Worm (Caenorhabditis elegans) whole organism, early embryonic: ENCODE data around the gene gcy-4.

ENCODE experiments used
- B0310.2 ChIP-seq: sonication (generic microtip); optimal IDR thresholded peaks from 2 replicates; lab custom pipeline; 2016; ENCODE audit warnings: mild to moderate bottlenecking, missing genetic modification characterization, missing compliant biosample characterization
- F13C5.2 ChIP-seq: sonication (generic microtip); optimal IDR thresholded peaks from 2 replicates; lab custom pipeline; 2017; ENCODE audit warnings: mild to moderate bottlenecking, missing genetic modification characterization, inconsistent platforms, missing compliant biosample characterization
- aly-1 ChIP-seq: sonication (generic microtip); optimal IDR thresholded peaks from 2 replicates; lab custom pipeline; 2016; ENCODE audit warnings: missing genetic modification characterization, missing compliant biosample characterization
- ama-1 ChIP-seq: fragments of 150-350 bp; optimal IDR thresholded peaks from 2 replicates; lab custom pipeline; 2014
- ceh-13 ChIP-seq: fragments of 200-800 bp; sonication (Bioruptor generic); optimal IDR thresholded peaks from 2 replicates; lab custom pipeline; 2018; ENCODE audit warnings: mild to moderate bottlenecking, missing genetic modification characterization, missing compliant biosample characterization
- ceh-36 ChIP-seq: sonication (generic microtip); optimal IDR thresholded peaks from 2 replicates; lab custom pipeline; 2016; ENCODE audit warnings: missing genetic modification characterization, inconsistent platforms, missing compliant biosample characterization
- ets-7 ChIP-seq: sonication (generic microtip); optimal IDR thresholded peaks from 2 replicates; lab custom pipeline; 2016; ENCODE audit warnings: missing genotype, missing genetic modification characterization, missing compliant biosample characterization
- flt-1 ChIP-seq: fragments of 200-800 bp; sonication (Bioruptor generic); IDR thresholded peaks from 2 replicates; pipeline ENCODE4 v1.3.6; 2022; ENCODE audit warnings: missing genetic modification characterization, missing compliant biosample characterization
- hmbx-1 ChIP-seq: sonication (generic microtip); optimal IDR thresholded peaks from 2 replicates; lab custom pipeline; 2016; ENCODE audit warnings: mild to moderate bottlenecking, missing genetic modification characterization, missing compliant biosample characterization
- hmg-4 ChIP-seq: fragments of 200-800 bp; sonication (Bioruptor generic); optimal IDR thresholded peaks from 2 replicates; lab custom pipeline; 2018; ENCODE audit warnings: mild to moderate bottlenecking, missing genetic modification characterization, missing compliant biosample characterization
- hnd-1 ChIP-seq: sonication (generic microtip); optimal IDR thresholded peaks from 2 replicates; lab custom pipeline; 2016; ENCODE audit warnings: missing genetic modification characterization, missing compliant biosample characterization
- pes-1 ChIP-seq: fragments of 200-800 bp; sonication (Bioruptor generic); IDR thresholded peaks from 2 replicates; pipeline ENCODE4 v1.3.6; 2022; ENCODE audit warnings: missing genetic modification reagents, missing genetic modification characterization, missing compliant biosample characterization
- scrt-1 ChIP-seq: fragments of 200-800 bp; sonication (Bioruptor generic); IDR thresholded peaks from 2 replicates; pipeline ENCODE4 v1.3.6; 2022; ENCODE audit warnings: missing genetic modification characterization, missing compliant biosample characterization
- sea-1 ChIP-seq: fragments of 200-800 bp; sonication (Bioruptor generic); conservative IDR thresholded peaks from 2 replicates; pipeline ENCODE4 v1.3.6; 2022; ENCODE audit warnings: missing genetic modification characterization, missing compliant biosample characterization
- tbx-11 ChIP-seq: fragments of 200-800 bp; sonication (Bioruptor generic); IDR thresholded peaks from 2 replicates; pipeline ENCODE4 v1.3.6; 2022; ENCODE audit warnings: missing genetic modification characterization, missing compliant biosample characterization
- tbx-37 ChIP-seq: fragments of 200-800 bp; sonication (Bioruptor generic); conservative IDR thresholded peaks from 2 replicates; pipeline ENCODE4 v1.3.6; 2022; ENCODE audit warnings: missing genetic modification reagents, missing genetic modification characterization, missing compliant biosample characterization
- tra-4 ChIP-seq: sonication (generic microtip); optimal IDR thresholded peaks from 2 replicates; lab custom pipeline; 2017; ENCODE audit warnings: missing genetic modification characterization, missing compliant biosample characterization

The gcy-4 gene

DNA sequence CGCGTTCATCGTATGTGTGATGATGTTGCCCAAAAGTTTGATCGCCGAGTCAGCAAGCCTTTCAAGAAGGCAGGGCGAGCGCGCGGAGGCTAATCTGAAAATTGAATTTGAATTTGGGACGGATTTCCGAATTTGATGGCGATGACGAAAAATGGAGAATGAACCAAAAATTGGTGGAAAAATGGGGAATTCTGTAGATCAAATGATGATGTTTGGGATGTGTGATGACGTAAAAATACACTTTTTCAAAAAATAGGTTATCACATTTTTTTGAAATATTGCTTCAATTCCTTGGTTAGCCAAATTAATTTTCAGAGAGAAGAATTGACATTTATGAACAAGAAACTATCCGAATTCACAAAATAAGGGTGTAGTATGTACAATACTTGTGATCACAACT, 29.1 kb downstream of the gcy-4 start, which contains the start of gene ZK971.1:
TSS of gene ZK971.1 (minus strand) at position 101 of the 400 bp plus-strand sequence.
- TF ChIP-seq aly-1 (tag; lab: Kevin White, UChicago) (no peak), hnd-1 (tag; lab: Kevin White, UChicago) (no peak), flt-1 (GFP tag; lab: Robert Waterston, UW) (no peak), ceh-13 (GFP tag; lab: Kevin White, UChicago) (no peak), tbx-37 (GFP tag; lab: Robert Waterston, UW) (no peak)

DNA sequence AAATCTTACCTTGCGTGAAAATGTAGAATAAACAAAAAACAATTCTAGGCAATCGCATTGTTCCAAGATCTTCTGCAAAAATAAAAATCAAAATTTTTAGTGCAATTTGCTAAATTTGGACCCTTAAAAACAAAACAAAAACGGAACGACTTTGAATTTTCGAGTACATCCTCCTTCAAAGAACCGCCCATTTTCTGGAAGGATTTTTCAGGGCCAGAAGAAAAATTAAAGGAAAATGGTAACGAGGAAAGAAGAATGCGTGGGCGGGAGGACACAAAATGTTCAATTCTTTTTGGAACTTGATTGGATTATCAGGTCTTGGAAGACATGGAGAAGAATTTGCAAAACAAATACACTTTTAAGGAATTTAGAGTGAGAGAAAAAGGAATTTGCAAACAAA, 37.5 kb downstream of the gcy-4 start, which contains the start of gene F54B3.4:
TSS of gene F54B3.4 (minus strand) at position 101 of the 400 bp plus-strand sequence.
- no peak for TF ChIP-seq scrt-1 (GFP tag; lab: Robert Waterston, UW)
- TF ChIP-seq ceh-36 (tag; lab: Kevin White, UChicago): no peak
- no peak for TF ChIP-seq ets-7 (tag; lab: Kevin White, UChicago)
- TF ChIP-seq hmbx-1 (tag; lab: Kevin White, UChicago): no peak
- TF ChIP-seq pes-1 (GFP tag; lab: Robert Waterston, UW): no peak
- no peak for TF ChIP-seq tbx-11 (GFP tag; lab: Robert Waterston, UW)
- TF ChIP-seq tbx-37 (GFP tag; lab: Robert Waterston, UW): no peak
- no peak for TF ChIP-seq flt-1 (GFP tag; lab: Robert Waterston, UW)
- TF ChIP-seq hnd-1 (tag; lab: Kevin White, UChicago): no peak
- TF ChIP-seq aly-1 (tag; lab: Kevin White, UChicago): no peak
- TF ChIP-seq ama-1 (lab: Kevin White, UChicago): no peak
- TF ChIP-seq F13C5.2 (tag; lab: Kevin White, UChicago): no peak
- TF ChIP-seq hmg-4 (GFP tag; lab: Kevin White, UChicago): no peak
- TF ChIP-seq ceh-13 (GFP tag; lab: Kevin White, UChicago): no peak

- TF ChIP-seq pes-1 (GFP tag; lab: Robert Waterston, UW) (no peak), ets-7 (tag; lab: Kevin White, UChicago) (no peak), tra-4 (no peak), F13C5.2 (tag; lab: Kevin White, UChicago) (no peak), tbx-11 (GFP tag; lab: Robert Waterston, UW) (no peak), tbx-37 (GFP tag; lab: Robert Waterston, UW) (no peak), hmbx-1 (tag; lab: Kevin White, UChicago) (no peak), B0310.2 (tag; lab: Kevin White, UChicago) (no peak), scrt-1 (GFP tag; lab: Robert Waterston, UW) (no peak), aly-1 (tag; lab: Kevin White, UChicago) (no peak), ceh-36 (tag; lab: Kevin White, UChicago) (no peak), flt-1 (GFP tag; lab: Robert Waterston, UW) (no peak)
These were observed 38.6 kb downstream of the gcy-4 start, which contains the start of gene F54B3.2 for ce11 chrII:10270052-10270451. Gene F54B3.2, minus strand, starts transcription at chrII:10270152.

- TF ChIP-seq ceh-13 (GFP tag; lab: Kevin White, UChicago) (no peak), pes-1 (GFP tag; lab: Robert Waterston, UW) (no peak), aly-1 (tag; lab: Kevin White, UChicago) (no peak), flt-1 (GFP tag; lab: Robert Waterston, UW) (no peak), tra-4 (no peak), hmbx-1 (tag; lab: Kevin White, UChicago) (no peak), sea-1 (no peak), tbx-11 (GFP tag; lab: Robert Waterston, UW) (no peak), hmg-4 (GFP tag; lab: Kevin White, UChicago) (no peak), tbx-37 (GFP tag; lab: Robert Waterston, UW) (no peak), hnd-1 (tag; lab: Kevin White, UChicago) (no peak)
These were observed 47.4 kb downstream of the gcy-4 start for ce11 chrII:10261261-10261660.
